Fruit fly (Drosophila melanogaster) whole organism, prepupa: ENCODE results near the gene CG45073.

Experiments used
- CG16779 ChIP-seq: fragments of 200-800 bp; sonication (Bioruptor generic); optimal IDR thresholded peaks from 3 replicates; lab custom pipeline; 2017; ENCODE audit warnings: missing biosample characterization, mild to moderate bottlenecking, missing genetic modification characterization
- CG34406 ChIP-seq: fragments of 200-800 bp; sonication (Bioruptor generic); optimal IDR thresholded peaks from 3 replicates; lab custom pipeline; 2016; ENCODE audit warnings: missing biosample characterization, missing genetic modification characterization
- OdsH ChIP-seq: fragments of 200-800 bp; sonication (Bioruptor generic); optimal IDR thresholded peaks from 3 replicates; lab custom pipeline; 2016; ENCODE audit warnings: missing biosample characterization, missing genetic modification characterization
- cyc ChIP-seq: fragments of 200-800 bp; sonication (Bioruptor generic); optimal IDR thresholded peaks from 3 replicates; lab custom pipeline; 2016; ENCODE audit warnings: missing biosample characterization, missing genetic modification characterization

DNA sequence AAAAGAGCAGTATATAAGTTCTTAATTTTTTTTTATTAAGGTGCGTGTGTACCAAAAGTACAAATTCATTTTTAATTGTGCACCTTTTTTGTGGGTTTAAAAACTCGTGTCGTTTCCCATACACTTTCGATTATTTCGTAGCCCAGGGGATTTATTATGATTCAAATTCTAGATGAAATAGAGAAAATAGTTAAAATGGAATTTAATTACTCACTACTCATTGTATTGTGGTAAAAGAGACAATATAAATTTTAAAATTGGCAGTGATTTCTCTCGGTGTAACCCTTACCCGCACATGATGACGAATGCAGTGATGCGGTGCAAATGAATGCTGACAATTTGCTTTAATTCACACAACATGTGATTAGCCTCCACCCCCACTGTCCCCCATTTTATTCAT lies 41.3 kb downstream of the CG45073 start:
- TF ChIP-seq cyc (GFP tag; lab: Kevin White, UChicago), result peak; percentile 55
- peak; percentile 14 for TF ChIP-seq CG34406 (GFP tag; lab: Kevin White, UChicago)
- TF ChIP-seq OdsH, result peak; percentile 18
- no peak for TF ChIP-seq CG16779 (tag; lab: Kevin White, UChicago)
